Fruit fly (Drosophila melanogaster) whole organism, embryonic: ENCODE results near the gene CG15717.
A peak's percentile ranks its signal among the peaks of the same experiment; 100 is the strongest.

Experiments
- C15 ChIP-seq: fragments of 200-800 bp; sonication (Bioruptor generic); IDR thresholded peaks from 3 replicates; pipeline ENCODE4 v1.3.6; 2022; ENCODE audit warnings: missing biosample characterization, missing genetic modification characterization
- CG15479 ChIP-seq: fragments of 200-800 bp; sonication (Bioruptor generic); optimal IDR thresholded peaks from 3 replicates; lab custom pipeline; 2019; ENCODE audit warnings: missing biosample characterization, mild to moderate bottlenecking, missing genetic modification characterization, moderate library complexity
- CG31388 ChIP-seq: fragments of 200-800 bp; sonication (Bioruptor generic); optimal IDR thresholded peaks from 2 replicates; lab custom pipeline; 2016; ENCODE audit warnings: missing biosample characterization, missing genetic modification characterization
- CG6654 ChIP-seq: fragments of 200-800 bp; sonication (Bioruptor generic); optimal IDR thresholded peaks from 2 replicates; lab custom pipeline; 2017; ENCODE audit warnings: missing biosample characterization, mild to moderate bottlenecking, missing genetic modification characterization
- CG9215 ChIP-seq: fragments of 200-800 bp; sonication (Bioruptor generic); IDR thresholded peaks from 2 replicates; pipeline ENCODE4 v1.3.6; 2022; ENCODE audit warnings: missing biosample characterization, missing genetic modification characterization
- Hmr ChIP-seq: fragments of 200-800 bp; sonication (Bioruptor generic); optimal IDR thresholded peaks from 3 replicates; lab custom pipeline; 2017; ENCODE audit warnings: mild to moderate bottlenecking, missing biosample characterization, missing genetic modification reagents, missing genetic modification characterization
- MBD-R2 ChIP-seq: fragments of 200-800 bp; sonication (Bioruptor generic); IDR thresholded peaks from 2 replicates; pipeline ENCODE4 v1.3.6; 2022; ENCODE audit warnings: missing biosample characterization, missing genetic modification characterization
- Sox102F ChIP-seq: fragments of 200-800 bp; sonication (Bioruptor generic); optimal IDR thresholded peaks from 2 replicates; lab custom pipeline; 2018; ENCODE audit warnings: missing biosample characterization, mild to moderate bottlenecking, missing genetic modification characterization, moderate library complexity
- cato ChIP-seq: fragments of 200-800 bp; sonication (Bioruptor generic); optimal IDR thresholded peaks from 2 replicates; lab custom pipeline; 2016; ENCODE audit warnings: missing biosample characterization, missing genetic modification characterization, borderline replicate concordance

dm6 chrX:13130175-13130822 is 1.5 kb downstream of the CG15717 start:
- TF ChIP-seq C15 (GFP tag; lab: Robert Waterston, UW) (no peak), MBD-R2 (GFP tag; lab: Robert Waterston, UW) (no peak), CG31388 (GFP tag; lab: Kevin White, UChicago) (no peak), CG9215 (GFP tag; lab: Robert Waterston, UW) (no peak), Hmr (GFP tag; lab: Kevin White, UChicago) (peak; percentile 79), Sox102F (GFP tag; lab: Kevin White, UChicago) (peak; percentile 63), CG6654 (GFP tag; lab: Kevin White, UChicago) (peak; percentile 52), CG15479 (no peak), cato (GFP tag; lab: Kevin White, UChicago) (no peak)
